Worm (Caenorhabditis elegans) whole organism, L2 larva: ENCODE measurements around the gene M28.8.

Source experiments
- F13H6.1 ChIP-seq: sonication (generic microtip); optimal IDR thresholded peaks from 2 replicates; lab custom pipeline; 2016; ENCODE audit warnings: missing genetic modification characterization, missing compliant biosample characterization
- ZK546.5 ChIP-seq: sonication (generic microtip); optimal IDR thresholded peaks from 2 replicates; lab custom pipeline; 2017; ENCODE audit warnings: missing biosample characterization, missing genetic modification characterization
- alr-1 ChIP-seq: fragments of 150-350 bp; optimal IDR thresholded peaks from 2 replicates; lab custom pipeline; 2014; ENCODE audit warnings: missing biosample characterization, missing genetic modification characterization
- aly-2 ChIP-seq: fragments of 150-350 bp; optimal IDR thresholded peaks from 2 replicates; lab custom pipeline; 2014; ENCODE audit warnings: missing biosample characterization, missing genetic modification characterization
- ama-1 ChIP-seq: fragments of 150-350 bp; optimal IDR thresholded peaks from 2 replicates; lab custom pipeline; 2018; ENCODE audit warnings: inconsistent platforms
- blmp-1 ChIP-seq: sonication (generic microtip); optimal IDR thresholded peaks from 2 replicates; lab custom pipeline; 2017; ENCODE audit warnings: missing genetic modification characterization, mild to moderate bottlenecking, missing compliant biosample characterization, antibody characterized with exemption, moderate library complexity; ENCODE audit not compliant: insufficient read depth
- ceh-16 ChIP-seq: fragments of 150-350 bp; optimal IDR thresholded peaks from 2 replicates; lab custom pipeline; 2014; ENCODE audit warnings: missing biosample characterization, missing genetic modification characterization
- crh-2 ChIP-seq: sonication (generic microtip); optimal IDR thresholded peaks from 2 replicates; lab custom pipeline; 2017; ENCODE audit warnings: missing biosample characterization, missing genetic modification characterization
- egl-27 ChIP-seq: sonication (generic microtip); optimal IDR thresholded peaks from 3 replicates; lab custom pipeline; 2017; ENCODE audit warnings: missing biosample characterization, missing genetic modification reagents, missing genetic modification characterization
- elt-1 ChIP-seq: fragments of 150-350 bp; optimal IDR thresholded peaks from 2 replicates; lab custom pipeline; 2014; ENCODE audit warnings: missing biosample characterization, missing genetic modification characterization
- elt-3 ChIP-seq: sonication (generic microtip); optimal IDR thresholded peaks from 2 replicates; lab custom pipeline; 2017; ENCODE audit warnings: missing biosample characterization, missing genetic modification characterization
- fos-1 ChIP-seq: fragments of 150-350 bp; optimal IDR thresholded peaks from 2 replicates; lab custom pipeline; 2014; ENCODE audit warnings: missing biosample characterization, missing genetic modification characterization
- gmeb-1 ChIP-seq: fragments of 150-350 bp; optimal IDR thresholded peaks from 2 replicates; lab custom pipeline; 2014; ENCODE audit warnings: missing biosample characterization, missing genetic modification characterization
- lin-11 ChIP-seq: fragments of 150-350 bp; sonication (generic microtip); optimal IDR thresholded peaks from 2 replicates; lab custom pipeline; 2014; ENCODE audit warnings: missing biosample characterization, missing genetic modification characterization, inconsistent platforms, mixed read lengths
- lin-39 ChIP-seq: fragments of 150-350 bp; optimal IDR thresholded peaks from 2 replicates; lab custom pipeline; 2014; ENCODE audit warnings: missing biosample characterization, missing genetic modification reagents, missing genetic modification characterization
- lsy-2 ChIP-seq, 2 experiments: fragments of 150-350 bp in 1 of 2; sonication (generic microtip) in 1 of 2; optimal IDR thresholded peaks; 2 replicates each; lab custom pipeline; 2014 to 2017; ENCODE audit warnings: missing biosample characterization in 2 of 2, missing genetic modification characterization in 2 of 2
- mab-5 ChIP-seq: fragments of 150-350 bp; optimal IDR thresholded peaks from 2 replicates; lab custom pipeline; 2014; ENCODE audit warnings: missing biosample characterization, missing genetic modification characterization
- mdl-1 ChIP-seq, 2 experiments: fragments of 150-350 bp in 1 of 2; sonication (generic microtip) in 1 of 2; optimal IDR thresholded peaks; 2 replicates each; lab custom pipeline; 2017; ENCODE audit warnings: missing biosample characterization in 2 of 2, missing genetic modification characterization in 2 of 2
- nhr-10 ChIP-seq: sonication (generic microtip); optimal IDR thresholded peaks from 2 replicates; lab custom pipeline; 2017; ENCODE audit warnings: missing biosample characterization, missing genetic modification characterization
- nhr-129 ChIP-seq: fragments of 150-350 bp; optimal IDR thresholded peaks from 2 replicates; lab custom pipeline; 2014; ENCODE audit warnings: missing biosample characterization, missing genetic modification characterization
- nhr-21 ChIP-seq: fragments of 150-350 bp; optimal IDR thresholded peaks from 2 replicates; lab custom pipeline; 2014; ENCODE audit warnings: missing biosample characterization, missing genetic modification characterization
- nhr-23 ChIP-seq: fragments of 150-350 bp; optimal IDR thresholded peaks from 2 replicates; lab custom pipeline; 2014; ENCODE audit warnings: missing biosample characterization, missing genetic modification reagents, missing genetic modification characterization
- nhr-237 ChIP-seq: fragments of 150-350 bp; optimal IDR thresholded peaks from 2 replicates; lab custom pipeline; 2014; ENCODE audit warnings: missing biosample characterization, missing genetic modification characterization
- nhr-25 ChIP-seq: fragments of 150-350 bp; sonication (generic microtip); optimal IDR thresholded peaks from 3 replicates; lab custom pipeline; 2014; ENCODE audit warnings: missing biosample characterization, missing genetic modification characterization
- nhr-77 ChIP-seq: fragments of 150-350 bp; optimal IDR thresholded peaks from 2 replicates; lab custom pipeline; 2014; ENCODE audit warnings: missing biosample characterization, missing genetic modification characterization
- sem-4 ChIP-seq: fragments of 150-350 bp; optimal IDR thresholded peaks from 2 replicates; lab custom pipeline; 2014; ENCODE audit warnings: missing biosample characterization, missing genetic modification reagents, missing genetic modification characterization
- sma-3 ChIP-seq: sonication (generic microtip); optimal IDR thresholded peaks from 2 replicates; lab custom pipeline; 2016; ENCODE audit warnings: missing genetic modification reagents, missing genetic modification characterization, missing compliant biosample characterization
- sma-9 ChIP-seq, 2 experiments: fragments of 150-350 bp in 1 of 2; sonication (generic microtip) in 1 of 2; optimal IDR thresholded peaks; 2 replicates each; lab custom pipeline; 2014 to 2016; ENCODE audit warnings: missing genetic modification characterization in 2 of 2, mild to moderate bottlenecking in 1 of 2, missing biosample characterization in 1 of 2, missing compliant biosample characterization in 1 of 2, missing genetic modification reagents in 1 of 2, moderate library complexity in 1 of 2
- unc-39 ChIP-seq: fragments of 150-350 bp; optimal IDR thresholded peaks from 2 replicates; lab custom pipeline; 2014; ENCODE audit warnings: missing biosample characterization, missing genetic modification characterization
- unc-55 ChIP-seq: fragments of 150-350 bp; sonication (generic microtip); optimal IDR thresholded peaks from 3 replicates; lab custom pipeline; 2014; ENCODE audit warnings: missing biosample characterization, missing genetic modification reagents, missing genetic modification characterization
- zag-1 ChIP-seq: fragments of 150-350 bp; optimal IDR thresholded peaks from 2 replicates; lab custom pipeline; 2014; ENCODE audit warnings: missing biosample characterization, missing genetic modification characterization
- ztf-1 ChIP-seq: fragments of 200-800 bp; sonication (Bioruptor generic); conservative IDR thresholded peaks from 2 replicates; pipeline ENCODE4 v1.3.6; 2022; ENCODE audit warnings: missing genetic modification characterization, missing compliant biosample characterization
- ztf-11 ChIP-seq: sonication (generic microtip); optimal IDR thresholded peaks from 2 replicates; lab custom pipeline; 2017; ENCODE audit warnings: missing biosample characterization, missing genetic modification characterization
- ztf-4 ChIP-seq: fragments of 150-350 bp; optimal IDR thresholded peaks from 2 replicates; lab custom pipeline; 2014; ENCODE audit warnings: missing biosample characterization, missing genetic modification characterization

The M28.8 gene

DNA sequence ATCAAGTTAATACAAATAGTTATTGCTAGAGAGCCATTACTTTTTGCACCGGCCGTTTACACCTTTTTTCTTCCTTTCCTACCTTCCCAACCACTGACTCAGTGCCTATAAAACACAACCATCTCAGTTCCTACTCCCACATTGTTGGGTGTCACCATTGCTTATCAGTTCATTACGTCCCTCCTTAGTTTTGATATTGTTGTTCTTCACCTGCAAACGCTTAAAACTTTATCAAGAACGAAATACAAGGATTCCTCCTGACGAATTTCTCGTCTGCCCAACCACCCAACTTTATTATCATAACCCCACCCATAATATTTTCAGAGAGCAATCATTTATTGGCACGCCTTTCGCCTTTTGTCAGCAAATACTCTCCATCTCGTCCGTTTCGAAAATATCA is 977 bp upstream of the M28.8 start:
- TF ChIP-seq nhr-25 (tag; lab: Kevin White, UChicago) = no peak
- TF ChIP-seq fos-1 (tag; lab: Kevin White, UChicago) = peak; percentile 94
- no peak for TF ChIP-seq ztf-1 (GFP tag; lab: Robert Waterston, UW)
- no peak for TF ChIP-seq crh-2
- no peak for TF ChIP-seq gmeb-1
- TF ChIP-seq aly-2 = no peak
- TF ChIP-seq nhr-23 (tag; lab: Kevin White, UChicago) = no peak
- TF ChIP-seq nhr-21 = no peak
- peak; percentile 8 for TF ChIP-seq F13H6.1
- TF ChIP-seq blmp-1 (tag; lab: Kevin White, UChicago) = no peak
- TF ChIP-seq elt-3 (tag; lab: Kevin White, UChicago) = no peak

- TF ChIP-seq ZK546.5 = no peak
- peak; percentile 55 for TF ChIP-seq fos-1 (tag; lab: Kevin White, UChicago)
- TF ChIP-seq blmp-1 (tag; lab: Kevin White, UChicago) = no peak
- no peak for TF ChIP-seq sma-3 (GFP tag; lab: Kevin White, UChicago)
- TF ChIP-seq nhr-129 (tag; lab: Kevin White, UChicago) = no peak
Measured at ce11 chrII:10630944-10631343, 2.9 kb downstream of the M28.8 start.

DNA sequence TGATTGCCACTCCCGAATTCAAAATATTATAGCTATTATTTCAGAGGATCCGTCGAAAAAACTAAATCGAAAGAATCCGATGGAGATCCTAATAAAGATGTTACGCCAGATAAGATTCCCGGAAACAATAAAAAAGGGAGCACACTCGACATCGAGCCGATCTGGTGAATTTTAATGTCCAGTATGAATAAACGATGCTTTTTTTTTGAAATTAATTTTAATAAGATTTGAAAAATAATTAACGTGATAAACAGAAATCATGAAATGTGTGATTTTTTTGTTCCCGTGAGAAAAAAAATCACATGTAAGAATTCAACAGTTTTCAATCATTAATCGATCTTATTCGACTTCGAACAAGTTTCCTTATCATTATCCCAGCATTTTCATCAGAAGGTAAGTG is 11.0 kb downstream of the M28.8 start, which contains the start of gene M28.9:
M28.9 (plus strand) TSS at position 301 of the 400 bp plus-strand sequence.
- TF ChIP-seq aly-2 (no peak), lsy-2 (tag; optimal IDR thresholded peaks at IDR 0.05; lab: Kevin White, UChicago) (no peak), nhr-25 (tag; lab: Kevin White, UChicago) (no peak), fos-1 (tag; lab: Kevin White, UChicago) (no peak), zag-1 (tag; lab: Kevin White, UChicago) (no peak)

- TF ChIP-seq sma-9 (GFP tag; optimal IDR thresholded peaks at IDR 0.05; lab: Kevin White, UChicago) (no peak), sma-9 (tag; optimal IDR thresholded peaks at IDR 0.05; lab: Kevin White, UChicago) (no peak), blmp-1 (tag; lab: Kevin White, UChicago) (no peak), ceh-16 (no peak), alr-1 (no peak), nhr-23 (tag; lab: Kevin White, UChicago) (no peak), ama-1 (no peak)
Measured at ce11 chrII:10643403-10643802, 15.3 kb downstream of the M28.8 start, which contains the start of gene M28.4. TSS of gene M28.4 (plus strand) at chrII:10643703.

DNA sequence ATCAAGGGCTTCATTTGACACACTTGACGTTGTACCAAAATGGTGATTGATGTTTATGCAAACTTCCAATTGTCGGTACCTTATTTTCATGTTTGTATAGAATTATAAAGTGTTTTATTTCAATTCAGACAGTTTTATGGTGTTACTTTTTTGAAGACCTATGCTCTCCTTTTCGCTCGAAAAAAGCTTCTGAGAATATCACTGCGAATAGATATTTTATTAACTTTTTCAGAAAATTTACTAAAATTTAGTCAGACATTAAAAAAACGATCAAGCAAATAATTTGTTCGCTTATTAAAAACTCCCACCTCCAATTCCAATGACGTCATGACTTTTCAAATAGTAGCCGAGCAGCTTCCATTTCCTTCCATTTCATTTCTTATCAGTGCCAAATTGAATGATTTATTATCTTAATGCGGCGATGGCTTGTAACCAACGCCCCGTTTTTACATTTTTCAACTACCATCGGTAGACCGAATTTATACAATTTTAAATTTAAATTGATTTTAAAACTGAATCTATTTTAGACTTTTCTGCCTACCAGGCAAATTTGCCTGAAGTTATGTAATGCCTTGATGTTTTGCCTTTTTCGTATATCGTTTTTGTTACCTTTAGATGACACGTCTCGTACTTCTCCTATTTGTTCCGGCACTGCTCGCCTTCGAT is 19.0 kb downstream of the M28.8 start, which contains the start of gene M28.10:
M28.10 (plus strand) TSS at position 616 of the 666 bp plus-strand sequence.
- TF ChIP-seq nhr-23 (tag; lab: Kevin White, UChicago) = no peak
- no peak for TF ChIP-seq lin-39
- TF ChIP-seq nhr-77 (tag; lab: Kevin White, UChicago) = no peak
- no peak for TF ChIP-seq unc-55 (GFP tag; lab: Kevin White, UChicago)
- TF ChIP-seq blmp-1 (tag; lab: Kevin White, UChicago) = no peak
- TF ChIP-seq fos-1 (tag; lab: Kevin White, UChicago) = peak; percentile 1

- TF ChIP-seq blmp-1 (tag; lab: Kevin White, UChicago) (no peak), lin-11 (tag; lab: Kevin White, UChicago) (no peak), ztf-11 (tag; lab: Kevin White, UChicago) (no peak), unc-39 (tag; lab: Kevin White, UChicago) (no peak), nhr-10 (tag; lab: Kevin White, UChicago) (no peak), ceh-16 (no peak), ztf-4 (tag; lab: Kevin White, UChicago) (no peak), nhr-237 (tag; lab: Kevin White, UChicago) (no peak), elt-1 (tag; lab: Kevin White, UChicago) (no peak), mdl-1 (tag; optimal IDR thresholded peaks at IDR 0.05; lab: Kevin White, UChicago) (no peak), fos-1 (tag; lab: Kevin White, UChicago) (no peak), elt-3 (tag; lab: Kevin White, UChicago) (no peak), egl-27 (no peak), ZK546.5 (no peak), ztf-1 (GFP tag; lab: Robert Waterston, UW) (no peak), sem-4 (tag; lab: Kevin White, UChicago) (no peak), zag-1 (tag; lab: Kevin White, UChicago) (no peak), mab-5 (no peak)
Measured at ce11 chrII:10652112-10652511, 24.0 kb downstream of the M28.8 start, which contains the start of gene nphp-1. TSS of gene nphp-1 (minus strand) at chrII:10652256.
